Worm (Caenorhabditis elegans) whole organism, L3 larva: Measurements from ENCODE around the gene nfm-1.

Experiments
- R02D3.7 ChIP-seq: fragments of 150-350 bp; optimal IDR thresholded peaks from 2 replicates; lab custom pipeline; 2014; ENCODE audit warnings: missing biosample characterization, missing genetic modification characterization
- ZK546.5 ChIP-seq: sonication (generic microtip); optimal IDR thresholded peaks from 2 replicates; lab custom pipeline; 2017; ENCODE audit warnings: missing biosample characterization, missing genetic modification characterization
- aly-2 ChIP-seq: fragments of 150-350 bp; optimal IDR thresholded peaks from 2 replicates; lab custom pipeline; 2014; ENCODE audit warnings: missing biosample characterization, missing genetic modification characterization
- ama-1 ChIP-seq: fragments of 150-350 bp; optimal IDR thresholded peaks from 2 replicates; lab custom pipeline; 2018
- ceh-82 ChIP-seq: fragments of 150-350 bp; optimal IDR thresholded peaks from 2 replicates; lab custom pipeline; 2014; ENCODE audit warnings: missing biosample characterization, missing genetic modification characterization
- ceh-9 ChIP-seq: sonication (generic microtip); optimal IDR thresholded peaks from 2 replicates; lab custom pipeline; 2018; ENCODE audit warnings: missing biosample characterization, missing genetic modification characterization
- daf-12 ChIP-seq: fragments of 150-350 bp; optimal IDR thresholded peaks from 2 replicates; lab custom pipeline; 2014; ENCODE audit warnings: missing biosample characterization, missing genetic modification reagents, missing genetic modification characterization
- egl-27 ChIP-seq: sonication (generic microtip); optimal IDR thresholded peaks from 4 replicates; lab custom pipeline; 2017; ENCODE audit warnings: missing biosample characterization, missing genetic modification reagents, missing genetic modification characterization
- egl-5 ChIP-seq: fragments of 150-350 bp; optimal IDR thresholded peaks from 2 replicates; lab custom pipeline; 2017; ENCODE audit warnings: missing biosample characterization, missing genetic modification reagents, missing genetic modification characterization, inconsistent platforms
- elt-1 ChIP-seq: fragments of 150-350 bp; optimal IDR thresholded peaks from 2 replicates; lab custom pipeline; 2014; ENCODE audit warnings: missing biosample characterization, missing genetic modification characterization
- elt-2 ChIP-seq: sonication (generic microtip); optimal IDR thresholded peaks from 2 replicates; lab custom pipeline; 2016; ENCODE audit warnings: missing genetic modification reagents, mild to moderate bottlenecking, missing genetic modification characterization, missing compliant biosample characterization
- elt-3 ChIP-seq, 3 experiments: fragments of 150-350 bp in 1 of 3; sonication (generic microtip) in 2 of 3; optimal IDR thresholded peaks; 2 replicates in 2 of 3; 4 replicates in 1 of 3; lab custom pipeline; 2014 to 2017; ENCODE audit warnings: missing biosample characterization in 3 of 3, missing genetic modification characterization in 3 of 3
- eor-1 ChIP-seq, 2 experiments: fragments of 150-350 bp; optimal IDR thresholded peaks; 2 replicates each; lab custom pipeline; 2014 to 2018; ENCODE audit warnings: missing biosample characterization in 2 of 2, missing genetic modification characterization in 2 of 2
- fkh-10 ChIP-seq: sonication (generic microtip); optimal IDR thresholded peaks from 2 replicates; lab custom pipeline; 2017; ENCODE audit warnings: missing biosample characterization, missing genetic modification reagents, missing genetic modification characterization
- fkh-2 ChIP-seq: fragments of 150-350 bp; optimal IDR thresholded peaks from 2 replicates; lab custom pipeline; 2014; ENCODE audit warnings: missing biosample characterization, missing genetic modification reagents, missing genetic modification characterization
- fos-1 ChIP-seq: fragments of 150-350 bp; optimal IDR thresholded peaks from 2 replicates; lab custom pipeline; 2014; ENCODE audit warnings: missing biosample characterization, missing genetic modification characterization
- hmg-11 ChIP-seq: sonication (generic microtip); optimal IDR thresholded peaks from 2 replicates; lab custom pipeline; 2016; ENCODE audit warnings: missing genetic modification characterization, missing compliant biosample characterization
- jun-1 ChIP-seq: fragments of 150-350 bp; optimal IDR thresholded peaks from 2 replicates; lab custom pipeline; 2014; ENCODE audit warnings: missing biosample characterization, missing genetic modification reagents, missing genetic modification characterization
- lin-39 ChIP-seq: fragments of 150-350 bp; optimal IDR thresholded peaks from 2 replicates; lab custom pipeline; 2018; ENCODE audit warnings: missing biosample characterization, missing genetic modification reagents, missing genetic modification characterization
- mml-1 ChIP-seq: fragments of 150-350 bp; sonication (generic microtip); optimal IDR thresholded peaks from 3 replicates; lab custom pipeline; 2014; ENCODE audit warnings: missing biosample characterization, missing genetic modification characterization
- nhr-11 ChIP-seq: fragments of 150-350 bp; optimal IDR thresholded peaks from 2 replicates; lab custom pipeline; 2014; ENCODE audit warnings: missing biosample characterization, missing genetic modification characterization
- nhr-23 ChIP-seq: fragments of 150-350 bp; optimal IDR thresholded peaks from 2 replicates; lab custom pipeline; 2014; ENCODE audit warnings: missing biosample characterization, missing genetic modification reagents, missing genetic modification characterization
- nhr-237 ChIP-seq: fragments of 150-350 bp; optimal IDR thresholded peaks from 2 replicates; lab custom pipeline; 2014; ENCODE audit warnings: missing biosample characterization, missing genetic modification characterization
- nhr-25 ChIP-seq: sonication (generic microtip); optimal IDR thresholded peaks from 2 replicates; lab custom pipeline; 2017; ENCODE audit warnings: missing biosample characterization, missing genetic modification characterization
- nhr-28 ChIP-seq: fragments of 150-350 bp; optimal IDR thresholded peaks from 2 replicates; lab custom pipeline; 2014; ENCODE audit warnings: missing biosample characterization, missing genetic modification characterization
- nhr-43 ChIP-seq: sonication (generic microtip); optimal IDR thresholded peaks from 2 replicates; lab custom pipeline; 2016; ENCODE audit warnings: mild to moderate bottlenecking, missing genetic modification characterization, missing compliant biosample characterization; ENCODE audit not compliant: poor library complexity, severe bottlenecking
- nhr-67 ChIP-seq: fragments of 150-350 bp; optimal IDR thresholded peaks from 2 replicates; lab custom pipeline; 2014; ENCODE audit warnings: missing biosample characterization, missing genetic modification characterization
- nhr-76 ChIP-seq: fragments of 150-350 bp; sonication (generic microtip); optimal IDR thresholded peaks from 5 replicates; lab custom pipeline; 2014; ENCODE audit warnings: missing biosample characterization, missing genetic modification characterization
- nhr-77 ChIP-seq: fragments of 150-350 bp; optimal IDR thresholded peaks from 2 replicates; lab custom pipeline; 2014; ENCODE audit warnings: missing biosample characterization, missing genetic modification characterization
- pqm-1 ChIP-seq: fragments of 150-350 bp; optimal IDR thresholded peaks from 2 replicates; lab custom pipeline; 2017; ENCODE audit warnings: missing biosample characterization, missing genetic modification characterization, inconsistent platforms
- sea-2 ChIP-seq: fragments of 150-350 bp; sonication (generic microtip); optimal IDR thresholded peaks from 4 replicates; lab custom pipeline; 2014; ENCODE audit warnings: missing biosample characterization, missing genetic modification reagents, missing genetic modification characterization
- skn-1 ChIP-seq: fragments of 150-350 bp; optimal IDR thresholded peaks from 2 replicates; lab custom pipeline; 2014; ENCODE audit warnings: missing biosample characterization, missing genetic modification characterization
- snpc-4 ChIP-seq: fragments of 150-350 bp; optimal IDR thresholded peaks from 2 replicates; lab custom pipeline; 2014; ENCODE audit warnings: missing biosample characterization, missing genetic modification characterization
- tbx-2 ChIP-seq: sonication (generic microtip); optimal IDR thresholded peaks from 2 replicates; lab custom pipeline; 2016; ENCODE audit warnings: mild to moderate bottlenecking, missing genetic modification characterization, missing compliant biosample characterization
- unc-39 ChIP-seq: sonication (generic microtip); optimal IDR thresholded peaks from 4 replicates; lab custom pipeline; 2017; ENCODE audit warnings: missing biosample characterization, missing genetic modification characterization
- zag-1 ChIP-seq: fragments of 150-350 bp; optimal IDR thresholded peaks from 2 replicates; lab custom pipeline; 2014; ENCODE audit warnings: missing biosample characterization, missing genetic modification characterization
- ztf-11 ChIP-seq: fragments of 150-350 bp; optimal IDR thresholded peaks from 2 replicates; lab custom pipeline; 2014; ENCODE audit warnings: missing biosample characterization, missing genetic modification characterization

nfm-1 gene

DNA sequence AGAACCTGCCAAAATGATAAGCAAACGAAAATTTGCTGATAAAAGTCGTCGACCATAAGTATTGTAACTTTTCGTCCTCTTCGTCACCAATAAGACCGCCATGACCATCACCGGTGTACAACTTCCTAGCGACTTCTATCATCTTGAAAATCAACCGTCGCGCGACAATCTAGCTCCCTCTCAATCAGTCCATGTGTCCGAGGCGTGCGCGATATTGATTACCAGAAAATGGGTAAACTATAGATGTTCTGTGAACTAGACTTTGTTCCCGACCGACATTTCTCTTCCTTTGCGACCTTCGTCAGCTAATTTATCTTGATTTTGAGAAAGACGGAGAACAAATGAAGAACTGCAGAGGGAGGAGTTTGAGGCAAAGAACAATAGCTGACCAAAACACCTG, 13.9 kb upstream of the nfm-1 start:
- TF ChIP-seq pqm-1 (tag; lab: Kevin White, UChicago) (no peak), ceh-82 (tag; lab: Kevin White, UChicago) (no peak), unc-39 (tag; lab: Kevin White, UChicago) (no peak), lin-39 (no peak), nhr-23 (tag; lab: Kevin White, UChicago) (peak; percentile 82), skn-1 (no peak), fkh-2 (no peak), elt-3 (tag; optimal IDR thresholded peaks at IDR 0.05; lab: Kevin White, UChicago) (peak in 1 of 3 experiments; percentile 30), jun-1 (tag; lab: Kevin White, UChicago) (peak; percentile 24), nhr-43 (tag; lab: Kevin White, UChicago) (peak; percentile 72), elt-2 (tag; lab: Kevin White, UChicago) (peak; percentile 42), nhr-67 (tag; lab: Kevin White, UChicago) (no peak), nhr-76 (tag; lab: Kevin White, UChicago) (no peak), ZK546.5 (tag; lab: Kevin White, UChicago) (no peak), nhr-237 (no peak), daf-12 (tag; lab: Kevin White, UChicago) (no peak), fos-1 (tag; lab: Kevin White, UChicago) (no peak), hmg-11 (tag; lab: Kevin White, UChicago) (no peak), nhr-77 (tag; lab: Kevin White, UChicago) (no peak), aly-2 (tag; lab: Kevin White, UChicago) (no peak), zag-1 (tag; lab: Kevin White, UChicago) (no peak), fkh-10 (no peak), ztf-11 (tag; lab: Kevin White, UChicago) (no peak), mml-1 (tag; lab: Kevin White, UChicago) (no peak), R02D3.7 (tag; lab: Kevin White, UChicago) (no peak), snpc-4 (tag; lab: Kevin White, UChicago) (no peak), ama-1 (lab: Kevin White, UChicago) (peak; percentile 6), nhr-25 (peak; percentile 49), nhr-11 (tag; lab: Kevin White, UChicago) (no peak), egl-27 (tag; lab: Kevin White, UChicago) (no peak)

DNA sequence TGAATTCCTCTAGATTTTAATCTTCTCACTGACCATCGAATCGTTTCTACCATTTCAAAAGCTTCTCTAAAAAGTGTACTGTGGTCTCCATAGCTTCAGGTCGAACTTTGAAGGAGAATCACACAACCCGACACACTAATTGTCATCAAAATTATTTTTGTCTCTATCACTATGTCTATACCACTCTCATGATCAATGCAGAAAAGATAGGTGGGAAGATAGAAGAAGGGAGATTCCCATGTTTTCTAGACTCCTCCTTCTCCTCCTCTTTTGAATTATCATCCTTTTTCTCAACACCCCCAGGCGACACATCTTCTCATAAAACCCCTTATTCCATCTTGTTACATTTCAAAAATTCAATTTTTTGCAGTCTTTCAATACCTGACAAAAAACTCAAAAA, 13.4 kb upstream of the nfm-1 start, which contains the start of gene Y42G9A.3:
Gene Y42G9A.3 (plus strand): TSS at position 363 of the 400 bp plus-strand sequence.
- peak; percentile 17 for TF ChIP-seq elt-2 (tag; lab: Kevin White, UChicago)
- TF ChIP-seq nhr-23 (tag; lab: Kevin White, UChicago) = peak; percentile 10
- peak; percentile 89 for TF ChIP-seq skn-1
- TF ChIP-seq jun-1 (tag; lab: Kevin White, UChicago) = peak; percentile 3
- no peak for TF ChIP-seq ceh-9 (tag; lab: Kevin White, UChicago)

- TF ChIP-seq egl-5 = no peak
- no peak for TF ChIP-seq fkh-10
- no peak for TF ChIP-seq eor-1 (tag; optimal IDR thresholded peaks at IDR 0.05; lab: Kevin White, UChicago)
- no peak for TF ChIP-seq nhr-237
- TF ChIP-seq jun-1 (tag; lab: Kevin White, UChicago) = no peak
- no peak for TF ChIP-seq pqm-1 (tag; lab: Kevin White, UChicago)
- no peak for TF ChIP-seq nhr-76 (tag; lab: Kevin White, UChicago)
- TF ChIP-seq daf-12 (tag; lab: Kevin White, UChicago) = no peak
- TF ChIP-seq tbx-2 (tag; lab: Kevin White, UChicago) = no peak
- TF ChIP-seq nhr-28 (tag; lab: Kevin White, UChicago) = no peak
- no peak for TF ChIP-seq mml-1 (tag; lab: Kevin White, UChicago)
- no peak for TF ChIP-seq nhr-23 (tag; lab: Kevin White, UChicago)
- no peak for TF ChIP-seq elt-1
These were observed 12.5 kb upstream of the nfm-1 start for ce11 chrIII:6146797-6147196.

DNA sequence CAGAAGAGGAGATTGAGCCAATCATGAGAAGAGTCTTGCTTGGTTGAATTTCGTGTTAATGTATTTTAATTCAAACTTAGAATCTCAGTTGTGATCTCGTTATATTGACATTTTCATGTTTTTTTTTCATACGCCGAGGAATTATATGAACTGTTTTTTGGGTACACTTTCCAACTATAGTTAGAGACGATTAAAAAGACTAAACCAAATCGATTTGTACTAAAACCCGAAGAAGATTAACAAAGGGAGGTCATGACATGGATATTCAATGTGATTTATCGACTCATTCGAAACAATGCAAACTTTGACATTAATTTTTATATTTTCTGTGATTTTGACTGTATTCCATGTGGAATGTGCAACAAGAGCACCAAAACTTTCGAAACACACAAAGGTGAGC, 11.3 kb upstream of the nfm-1 start, which contains the start of gene Y42G9A.2:
Gene Y42G9A.2 (plus strand): TSS at position 284 of the 400 bp plus-strand sequence.
- no peak for TF ChIP-seq egl-5
- peak; percentile 31 for TF ChIP-seq jun-1 (tag; lab: Kevin White, UChicago)
- peak; percentile 52 for TF ChIP-seq nhr-43 (tag; lab: Kevin White, UChicago)
- TF ChIP-seq sea-2 = no peak
- TF ChIP-seq skn-1 = no peak
- TF ChIP-seq tbx-2 (tag; lab: Kevin White, UChicago) = no peak
